Worm (Caenorhabditis elegans) whole organism, L4/young adult: ENCODE data around the gene pgl-3.

Experiments used
- W03F9.2 ChIP-seq: fragments of 150-350 bp; optimal IDR thresholded peaks from 2 replicates; lab custom pipeline; 2014; ENCODE audit warnings: missing biosample characterization, missing genetic modification characterization
- him-1 ChIP-seq: sonication (generic microtip); optimal IDR thresholded peaks from 2 replicates; lab custom pipeline; 2016; ENCODE audit warnings: missing genotype, missing genetic modification reagents, missing genetic modification characterization, missing compliant biosample characterization

DNA sequence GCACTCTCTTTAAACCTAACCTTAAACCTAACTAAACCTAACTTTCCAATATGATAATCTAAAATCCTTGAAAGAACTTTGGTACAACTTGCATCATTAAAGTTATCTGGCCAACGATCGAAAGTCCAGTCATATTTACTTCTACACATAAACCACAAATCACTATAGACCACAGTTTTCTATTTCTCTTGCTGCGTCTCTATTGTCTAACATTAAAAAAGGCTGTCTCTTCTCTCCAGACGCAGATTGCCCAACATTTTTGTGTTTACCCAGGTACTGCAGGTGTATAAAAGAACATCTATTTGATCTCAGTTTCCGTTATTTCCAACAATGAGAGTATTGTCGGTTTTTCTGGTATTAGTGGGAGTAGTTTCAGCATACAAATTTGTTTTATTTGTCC, 13.6 kb upstream of the pgl-3 start, which contains the start of gene ugt-61:
- TF ChIP-seq him-1, result no peak
- no peak for TF ChIP-seq W03F9.2
